Fruit fly (Drosophila melanogaster): ENCODE results near the gene yata.
A peak's percentile ranks its signal among the peaks of the same experiment; 100 is the strongest.

yata gene

DNA sequence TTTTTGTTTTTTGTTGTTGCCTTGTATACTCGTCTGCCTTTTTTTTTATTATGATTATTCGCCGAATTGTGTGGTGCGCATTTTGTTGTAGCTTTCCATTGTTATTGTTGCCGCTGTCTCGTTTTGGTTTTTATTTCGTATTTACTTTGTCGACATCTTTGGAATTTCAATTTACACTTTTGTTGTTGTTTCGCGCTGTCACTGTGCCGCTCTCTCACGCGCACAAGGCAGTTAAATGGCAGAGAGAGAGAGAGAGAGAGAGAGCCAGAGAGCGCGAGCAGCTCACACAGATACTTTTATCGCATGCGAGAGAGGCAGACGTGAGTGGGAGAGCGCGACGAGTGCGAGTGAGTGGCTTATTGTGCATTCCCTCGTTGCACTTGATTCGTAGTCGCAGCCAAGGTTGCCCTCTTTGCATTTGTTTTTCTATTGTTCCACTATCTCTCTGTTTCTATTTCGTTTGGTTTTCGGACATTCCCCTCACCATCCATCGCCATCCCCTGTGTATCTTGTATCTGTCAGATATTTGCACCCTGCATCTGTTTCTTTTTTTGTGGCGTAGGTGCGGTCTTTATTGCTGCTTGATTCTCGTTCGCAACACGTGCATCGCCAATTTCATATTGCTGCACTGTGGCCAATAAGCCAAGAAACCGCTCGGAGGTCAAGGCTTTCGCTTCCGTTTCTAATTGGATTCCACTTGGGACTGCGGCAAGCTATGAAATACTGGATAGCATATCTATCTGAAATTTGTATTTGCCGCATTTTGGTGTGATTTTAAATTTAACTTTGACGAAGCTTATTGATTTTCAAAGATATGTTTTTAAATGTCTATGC lies 25.6 kb downstream of the yata start (continued):
- TF ChIP-seq run (tag; optimal IDR thresholded peaks at IDR 0.05) (peak; percentile 24), Elba2 (GFP tag; optimal IDR thresholded peaks at IDR 0.05) (peak; percentile 91), YL-1 (GFP tag; optimal IDR thresholded peaks at IDR 0.05) (peak; percentile 8), insv (GFP tag; optimal IDR thresholded peaks at IDR 0.05) (peak; percentile 44 to 91), CG4730 (GFP tag; IDR thresholded peaks at IDR 0.05) (no peak), CG12219 (GFP tag; optimal IDR thresholded peaks at IDR 0.05) (no peak), Tbp (GFP tag; optimal IDR thresholded peaks at IDR 0.05) (peak; percentile 83), MTF-1 (GFP tag; optimal IDR thresholded peaks at IDR 0.05; ENCODE audit: borderline replicate concordance) (no peak), lab (GFP tag; optimal IDR thresholded peaks at IDR 0.05) (no peak), sna (GFP tag; IDR thresholded peaks at IDR 0.05; ENCODE audit: partially characterized antibody) (0 out of 2 replicates have a peak, but pooled peaks have one; percentile 47), usp (GFP tag; optimal IDR thresholded peaks at IDR 0.05) (no peak), Adf1 (GFP tag; IDR thresholded peaks at IDR 0.05) (no peak; the same call in 1 of the 2 replicates), emc (GFP tag; optimal IDR thresholded peaks at IDR 0.05) (no peak), org-1 (GFP tag; optimal IDR thresholded peaks at IDR 0.05) (no peak), CG8478 (optimal IDR thresholded peaks at IDR 0.05) (no peak), CG10209 (GFP tag; optimal IDR thresholded peaks at IDR 0.05) (no peak), CG4328 (GFP tag; optimal IDR thresholded peaks at IDR 0.05) (no peak), jigr1 (GFP tag; IDR thresholded peaks at IDR 0.05) (no peak), Xrp1 (GFP tag; IDR thresholded peaks at IDR 0.05) (no peak), CG15269 (tag; optimal IDR thresholded peaks at IDR 0.05) (no peak), nom (GFP tag; optimal IDR thresholded peaks at IDR 0.05) (peak; percentile 23), CG7372 (GFP tag; IDR thresholded peaks at IDR 0.05) (no peak), CG15479 (GFP tag; optimal IDR thresholded peaks at IDR 0.05) (peak; percentile 88), GATAe (GFP tag; conservative IDR thresholded peaks at IDR 0.05) (no peak), hb (GFP tag; IDR thresholded peaks at IDR 0.05; ENCODE audit: partially characterized antibody) (no peak), CG9609 (GFP tag; optimal IDR thresholded peaks at IDR 0.05) (no peak), dmrt99B (tag; optimal IDR thresholded peaks at IDR 0.05) (no peak), D (optimal IDR thresholded peaks at IDR 0.05) (peak; percentile 87), D (GFP tag; optimal IDR thresholded peaks at IDR 0.05) (no peak), cad (GFP tag; optimal IDR thresholded peaks at IDR 0.05) (peak; percentile 38), nerfin-1 (tag; optimal IDR thresholded peaks at IDR 0.05) (peak; percentile 78), CG2199 (GFP tag; IDR thresholded peaks at IDR 0.05) (no peak), Gsc (GFP tag; IDR thresholded peaks at IDR 0.05) (no peak), tll (GFP tag; optimal IDR thresholded peaks at IDR 0.05) (no peak), CG13123 (GFP tag; optimal IDR thresholded peaks at IDR 0.05) (no peak), luna (GFP tag; optimal IDR thresholded peaks at IDR 0.05) (no peak), HLH3B (GFP tag; IDR thresholded peaks at IDR 0.05) (no peak; the same call in 1 of the 2 replicates), ewg (GFP tag; optimal IDR thresholded peaks at IDR 0.05) (no peak), Antp (GFP tag; optimal IDR thresholded peaks at IDR 0.05) (no peak), CG6813 (GFP tag; optimal IDR thresholded peaks at IDR 0.05) (no peak), CG6765 (GFP tag; optimal IDR thresholded peaks at IDR 0.05) (no peak), CG11695 (GFP tag; IDR thresholded peaks at IDR 0.05) (no peak), tap (tag; optimal IDR thresholded peaks at IDR 0.05) (peak; percentile 6), Hey (tag; optimal IDR thresholded peaks at IDR 0.05) (no peak), nerfin-2 (GFP tag; IDR thresholded peaks at IDR 0.05; ENCODE audit: partially characterized antibody) (no peak), CG18262 (tag; optimal IDR thresholded peaks at IDR 0.05) (no peak), CG17912 (GFP tag; optimal IDR thresholded peaks at IDR 0.05) (no peak), CG9215 (GFP tag; IDR thresholded peaks at IDR 0.05) (no peak), row (GFP tag; IDR thresholded peaks at IDR 0.05) (no peak; the same call in 2 of the 3 replicates), btn (GFP tag; optimal IDR thresholded peaks at IDR 0.05) (no peak)

Measured in whole organism, embryonic.